Worm (Caenorhabditis elegans): ENCODE data around the gene sym-1.

sym-1 gene

ce11 chrX:14580853-14581252 is 569 bp upstream of the sym-1 start:
- TF ChIP-seq nfya-1 (tag; optimal IDR thresholded peaks at IDR 0.05) = no peak
- no peak for TF ChIP-seq madf-2 (tag; optimal IDR thresholded peaks at IDR 0.05)
- TF ChIP-seq ceh-19 (GFP tag; optimal IDR thresholded peaks at IDR 0.05) = no peak
- no peak for TF ChIP-seq ets-4 (tag; optimal IDR thresholded peaks at IDR 0.05)
- no peak for TF ChIP-seq sox-2 (GFP tag; IDR thresholded peaks at IDR 0.05)
- no peak for TF ChIP-seq zip-5 (tag; optimal IDR thresholded peaks at IDR 0.05)
- TF ChIP-seq tbx-7 (tag; optimal IDR thresholded peaks at IDR 0.05) = no peak
- no peak for TF ChIP-seq ceh-24 (tag; optimal IDR thresholded peaks at IDR 0.05)
- TF ChIP-seq unc-42 (tag; optimal IDR thresholded peaks at IDR 0.05) = no peak
- no peak for TF ChIP-seq ceh-14 (tag; optimal IDR thresholded peaks at IDR 0.05)

- no peak for TF ChIP-seq lim-6 (tag; optimal IDR thresholded peaks at IDR 0.05)
- TF ChIP-seq madf-2 (tag; optimal IDR thresholded peaks at IDR 0.05) = no peak
- TF ChIP-seq pag-3 (tag; optimal IDR thresholded peaks at IDR 0.05; ENCODE audit: borderline replicate concordance) = no peak
- TF ChIP-seq nhr-11 (tag; optimal IDR thresholded peaks at IDR 0.05) = no peak
- no peak for TF ChIP-seq unc-86 (tag; optimal IDR thresholded peaks at IDR 0.05)
- TF ChIP-seq nhr-232 (tag; optimal IDR thresholded peaks at IDR 0.05) = no peak
- no peak for TF ChIP-seq Y22D7AL.16 (tag; optimal IDR thresholded peaks at IDR 0.05)
- TF ChIP-seq gmeb-2 (tag; optimal IDR thresholded peaks at IDR 0.05) = no peak
- no peak for TF ChIP-seq lin-11 (tag; optimal IDR thresholded peaks at IDR 0.05)
- TF ChIP-seq hlh-8 (tag; optimal IDR thresholded peaks at IDR 0.05) = no peak
- no peak for TF ChIP-seq K02D7.2 (tag; optimal IDR thresholded peaks at IDR 0.05)
- no peak for TF ChIP-seq ceh-14 (tag; optimal IDR thresholded peaks at IDR 0.05)
- TF ChIP-seq unc-3 (GFP tag; conservative IDR thresholded peaks at IDR 0.05) = no peak
- TF ChIP-seq unc-3 (tag; optimal IDR thresholded peaks at IDR 0.05) = no peak
- TF ChIP-seq ceh-2 (tag; optimal IDR thresholded peaks at IDR 0.05) = no peak
- TF ChIP-seq eyg-1 (tag; optimal IDR thresholded peaks at IDR 0.05) = no peak
- no peak for TF ChIP-seq pha-4 (tag; optimal IDR thresholded peaks at IDR 0.05)
- no peak for TF ChIP-seq zip-5 (tag; optimal IDR thresholded peaks at IDR 0.05)
- no peak for TF ChIP-seq K09A11.1 (tag; optimal IDR thresholded peaks at IDR 0.05; ENCODE audit: insufficient read depth)
- TF ChIP-seq hlh-15 (tag; optimal IDR thresholded peaks at IDR 0.05) = no peak
- no peak for TF ChIP-seq sox-2 (GFP tag; IDR thresholded peaks at IDR 0.05)
Observed at ce11 chrX:14584335-14584734, 2.9 kb downstream of the sym-1 start.

- peak; percentile 77 for TF ChIP-seq ceh-48 (tag; optimal IDR thresholded peaks at IDR 0.05)
- no peak for TF ChIP-seq fkh-10 (GFP tag; optimal IDR thresholded peaks at IDR 0.05)
- TF ChIP-seq elt-2 (tag; optimal IDR thresholded peaks at IDR 0.05) = peak; percentile 30
- no peak for TF ChIP-seq ceh-9 (tag; optimal IDR thresholded peaks at IDR 0.05)
- no peak for TF ChIP-seq tbx-7 (tag; optimal IDR thresholded peaks at IDR 0.05)
- peak; percentile 40 for TF ChIP-seq ceh-14 (tag; optimal IDR thresholded peaks at IDR 0.05)
- TF ChIP-seq ama-1 (optimal IDR thresholded peaks at IDR 0.05) = no peak
- peak; percentile 56 for TF ChIP-seq ceh-31 (tag; optimal IDR thresholded peaks at IDR 0.05)
- no peak for TF ChIP-seq pros-1 (tag; optimal IDR thresholded peaks at IDR 0.05)
- TF ChIP-seq nhr-11 (tag; optimal IDR thresholded peaks at IDR 0.05) = no peak
- TF ChIP-seq fax-1 (tag; optimal IDR thresholded peaks at IDR 0.05) = no peak
- no peak for TF ChIP-seq sox-2 (GFP tag; IDR thresholded peaks at IDR 0.05)
- no peak for TF ChIP-seq dve-1 (tag; optimal IDR thresholded peaks at IDR 0.05)
- TF ChIP-seq unc-42 (tag; optimal IDR thresholded peaks at IDR 0.05) = peak; percentile 87
- peak; percentile 29 for TF ChIP-seq nfya-1 (tag; optimal IDR thresholded peaks at IDR 0.05)
- TF ChIP-seq ahr-1 (tag; optimal IDR thresholded peaks at IDR 0.05) = no peak
- TF ChIP-seq ztf-16 (tag; optimal IDR thresholded peaks at IDR 0.05) = no peak
Observed at ce11 chrX:14589051-14589736, 7.8 kb downstream of the sym-1 start, which contains the start of the genes C44H4.4 and tap-1. Gene C44H4.4, minus strand, starts transcription at chrX:14589101. Gene tap-1, plus strand, starts transcription at chrX:14589624.

Measured in whole organism, late embryonic.